Fruit fly (Drosophila melanogaster) whole organism, embryonic: ENCODE results near the gene Ptth.
A peak's percentile ranks its signal among the peaks of the same experiment; 100 is the strongest.

Experiments used
- B-H1 ChIP-seq: fragments of 200-800 bp; sonication (Bioruptor generic); IDR thresholded peaks from 3 replicates; pipeline ENCODE4 v1.3.6; 2022; ENCODE audit warnings: missing biosample characterization, missing genetic modification characterization
- BEAF-32 ChIP-seq: fragments of 200-800 bp; sonication (Bioruptor generic); optimal IDR thresholded peaks from 3 replicates; lab custom pipeline; 2017; ENCODE audit warnings: missing biosample characterization, missing genetic modification characterization, mild to moderate bottlenecking, moderate library complexity, missing genetic modification reagents
- Bgb ChIP-seq: fragments of 200-800 bp; sonication (Bioruptor generic); IDR thresholded peaks from 2 replicates; pipeline ENCODE4 v1.3.6; 2022; ENCODE audit warnings: missing biosample characterization, missing genetic modification characterization; ENCODE audit not compliant: partially characterized antibody
- CG10209 ChIP-seq: fragments of 200-800 bp; sonication (Bioruptor generic); optimal IDR thresholded peaks from 3 replicates; lab custom pipeline; 2017; ENCODE audit warnings: missing biosample characterization, mild to moderate bottlenecking, missing genetic modification characterization, missing genetic modification reagents
- CG10959 ChIP-seq: fragments of 200-800 bp; sonication (Bioruptor generic); IDR thresholded peaks from 2 replicates; pipeline ENCODE4 v1.3.6; 2022; ENCODE audit warnings: missing biosample characterization, missing genetic modification characterization
- CG11398 ChIP-seq: fragments of 200-800 bp; sonication (Bioruptor generic); optimal IDR thresholded peaks from 2 replicates; lab custom pipeline; 2016; ENCODE audit warnings: missing biosample characterization, missing genetic modification characterization
- CG11504 ChIP-seq: fragments of 200-800 bp; sonication (Bioruptor generic); optimal IDR thresholded peaks from 3 replicates; lab custom pipeline; 2019; ENCODE audit warnings: missing biosample characterization, mild to moderate bottlenecking, missing genetic modification characterization, moderate library complexity
- CG12104 ChIP-seq: fragments of 200-800 bp; sonication (Bioruptor generic); optimal IDR thresholded peaks from 3 replicates; lab custom pipeline; 2016; ENCODE audit warnings: missing biosample characterization, missing genetic modification characterization
- CG12659 ChIP-seq: fragments of 200-800 bp; sonication (Bioruptor generic); optimal IDR thresholded peaks from 3 replicates; lab custom pipeline; 2017; ENCODE audit warnings: mild to moderate bottlenecking, missing biosample characterization, missing genetic modification reagents, missing genetic modification characterization
- CG1529 ChIP-seq: fragments of 200-800 bp; sonication (Bioruptor generic); optimal IDR thresholded peaks from 3 replicates; lab custom pipeline; 2018; ENCODE audit warnings: missing biosample characterization, missing genetic modification characterization
- CG15601 ChIP-seq: fragments of 200-800 bp; sonication (Bioruptor generic); optimal IDR thresholded peaks from 3 replicates; lab custom pipeline; 2019; ENCODE audit warnings: missing biosample characterization, mild to moderate bottlenecking, missing genetic modification characterization, moderate library complexity
- CG1603 ChIP-seq: fragments of 200-800 bp; sonication (Bioruptor generic); optimal IDR thresholded peaks from 2 replicates; lab custom pipeline; 2019; ENCODE audit warnings: missing biosample characterization, mild to moderate bottlenecking, missing genetic modification characterization, moderate library complexity
- CG1647 ChIP-seq: fragments of 200-800 bp; sonication (Bioruptor generic); optimal IDR thresholded peaks from 3 replicates; lab custom pipeline; 2016; ENCODE audit warnings: missing biosample characterization, missing genetic modification characterization
- CG17912 ChIP-seq: fragments of 200-800 bp; sonication (Bioruptor generic); optimal IDR thresholded peaks from 2 replicates; lab custom pipeline; 2018; ENCODE audit warnings: missing biosample characterization, mild to moderate bottlenecking, missing genetic modification characterization
- CG3163 ChIP-seq: fragments of 200-800 bp; sonication (Bioruptor generic); optimal IDR thresholded peaks from 3 replicates; lab custom pipeline; 2016; ENCODE audit warnings: missing biosample characterization, missing genetic modification characterization
- CG33557 ChIP-seq: fragments of 200-800 bp; sonication (Bioruptor generic); optimal IDR thresholded peaks from 2 replicates; lab custom pipeline; 2019; ENCODE audit warnings: missing biosample characterization, mild to moderate bottlenecking, missing genetic modification characterization, moderate library complexity
- CG43689 ChIP-seq: fragments of 200-800 bp; sonication (Bioruptor generic); IDR thresholded peaks from 2 replicates; pipeline ENCODE4 v1.3.6; 2022; ENCODE audit warnings: missing biosample characterization, missing genetic modification characterization
- CG8944 ChIP-seq: fragments of 200-800 bp; sonication (Bioruptor generic); optimal IDR thresholded peaks from 3 replicates; lab custom pipeline; 2016; ENCODE audit warnings: missing biosample characterization, missing genetic modification characterization
- Doc3 ChIP-seq: fragments of 200-800 bp; sonication (Bioruptor generic); IDR thresholded peaks from 3 replicates; pipeline ENCODE4 v1.3.6; 2022; ENCODE audit warnings: missing biosample characterization, missing genetic modification characterization; ENCODE audit not compliant: partially characterized antibody
- Ets97D ChIP-seq: fragments of 200-800 bp; sonication (Bioruptor generic); optimal IDR thresholded peaks from 3 replicates; lab custom pipeline; 2016; ENCODE audit warnings: missing biosample characterization, missing genetic modification characterization
- Fer2 ChIP-seq: fragments of 200-800 bp; sonication (Bioruptor generic); optimal IDR thresholded peaks from 2 replicates; lab custom pipeline; 2018; ENCODE audit warnings: missing biosample characterization, mild to moderate bottlenecking, missing genetic modification characterization, moderate library complexity
- Hr3 ChIP-seq: fragments of 200-800 bp; sonication (Bioruptor generic); optimal IDR thresholded peaks from 3 replicates; lab custom pipeline; 2016; ENCODE audit warnings: missing biosample characterization, missing genetic modification characterization
- Hsf ChIP-seq: fragments of 200-800 bp; sonication (Bioruptor generic); optimal IDR thresholded peaks from 3 replicates; lab custom pipeline; 2016; ENCODE audit warnings: missing biosample characterization, missing genetic modification characterization
- Kr ChIP-seq: fragments of 200-800 bp; sonication (Bioruptor generic); optimal IDR thresholded peaks from 2 replicates; lab custom pipeline; 2017; ENCODE audit warnings: missing biosample characterization, mild to moderate bottlenecking, missing genetic modification characterization
- Lhr ChIP-seq: fragments of 200-800 bp; sonication (Bioruptor generic); optimal IDR thresholded peaks from 3 replicates; lab custom pipeline; 2017; ENCODE audit warnings: mild to moderate bottlenecking, missing biosample characterization, missing genetic modification reagents, missing genetic modification characterization
- Mes4 ChIP-seq: fragments of 200-800 bp; sonication (Bioruptor generic); optimal IDR thresholded peaks from 2 replicates; lab custom pipeline; 2016; ENCODE audit warnings: missing biosample characterization, missing genetic modification characterization
- NFAT ChIP-seq: fragments of 200-800 bp; sonication (Bioruptor generic); IDR thresholded peaks from 2 replicates; pipeline ENCODE4 v1.3.6; 2022; ENCODE audit warnings: missing biosample characterization, missing genetic modification characterization
- Nf-YC ChIP-seq: fragments of 200-800 bp; optimal IDR thresholded peaks from 3 replicates; lab custom pipeline; 2019; ENCODE audit warnings: missing biosample characterization, mild to moderate bottlenecking, missing genetic modification characterization, moderate library complexity
- Ptx1 ChIP-seq: fragments of 200-800 bp; sonication (Bioruptor generic); IDR thresholded peaks from 2 replicates; pipeline ENCODE4 v1.3.6; 2022; ENCODE audit warnings: missing biosample characterization, missing genetic modification characterization
- YL-1 ChIP-seq: fragments of 200-800 bp; sonication (Bioruptor generic); optimal IDR thresholded peaks from 3 replicates; lab custom pipeline; 2017; ENCODE audit warnings: missing biosample characterization, mild to moderate bottlenecking, missing genetic modification characterization
- abd-A ChIP-seq: fragments of 200-800 bp; sonication (Bioruptor generic); optimal IDR thresholded peaks from 3 replicates; lab custom pipeline; 2019; ENCODE audit warnings: missing biosample characterization, mild to moderate bottlenecking, missing genetic modification characterization, moderate library complexity
- ase ChIP-seq: fragments of 200-800 bp; sonication (Bioruptor generic); IDR thresholded peaks from 3 replicates; pipeline ENCODE4 v1.3.6; 2022; ENCODE audit warnings: missing biosample characterization, missing genetic modification characterization
- bab2 ChIP-seq: fragments of 200-800 bp; sonication (Bioruptor generic); optimal IDR thresholded peaks from 2 replicates; lab custom pipeline; 2016; ENCODE audit warnings: missing biosample characterization, missing genetic modification characterization
- bbx ChIP-seq: fragments of 200-800 bp; sonication (Bioruptor generic); IDR thresholded peaks from 2 replicates; pipeline ENCODE4 v1.3.6; 2022; ENCODE audit warnings: missing biosample characterization, missing genetic modification characterization; ENCODE audit not compliant: partially characterized antibody
- crp ChIP-seq, 2 experiments: fragments of 200-800 bp; sonication (Bioruptor generic); optimal IDR thresholded peaks; 2 replicates in 1 of 2; 3 replicates in 1 of 2; lab custom pipeline; 2017; ENCODE audit warnings: missing biosample characterization in 2 of 2, missing genetic modification characterization in 2 of 2, mild to moderate bottlenecking in 1 of 2, moderate library complexity in 1 of 2
- emc ChIP-seq: fragments of 200-800 bp; sonication (Bioruptor generic); optimal IDR thresholded peaks from 2 replicates; lab custom pipeline; 2016; ENCODE audit warnings: missing biosample characterization, missing genetic modification characterization
- fu2 ChIP-seq: fragments of 200-800 bp; sonication (Bioruptor generic); optimal IDR thresholded peaks from 2 replicates; lab custom pipeline; 2016; ENCODE audit warnings: missing biosample characterization, missing genetic modification characterization
- grau ChIP-seq: fragments of 200-800 bp; optimal IDR thresholded peaks from 3 replicates; lab custom pipeline; 2019; ENCODE audit warnings: missing biosample characterization, mild to moderate bottlenecking, missing genetic modification characterization, moderate library complexity
- her ChIP-seq: fragments of 200-800 bp; sonication (Bioruptor generic); optimal IDR thresholded peaks from 2 replicates; lab custom pipeline; 2016; ENCODE audit warnings: missing biosample characterization, missing genetic modification characterization
- kni ChIP-seq: fragments of 200-800 bp; sonication (Bioruptor generic); optimal IDR thresholded peaks from 3 replicates; lab custom pipeline; 2017; ENCODE audit warnings: mild to moderate bottlenecking, missing biosample characterization, missing genetic modification reagents, missing genetic modification characterization
- luna ChIP-seq: fragments of 200-800 bp; sonication (Bioruptor generic); optimal IDR thresholded peaks from 2 replicates; lab custom pipeline; 2016; ENCODE audit warnings: missing biosample characterization, missing genetic modification characterization
- mirr ChIP-seq: fragments of 200-800 bp; sonication (Bioruptor generic); optimal IDR thresholded peaks from 3 replicates; lab custom pipeline; 2018; ENCODE audit warnings: missing biosample characterization, mild to moderate bottlenecking, missing genetic modification characterization
- pho ChIP-seq: fragments of 200-800 bp; sonication (Bioruptor generic); optimal IDR thresholded peaks from 2 replicates; lab custom pipeline; 2016; ENCODE audit warnings: missing biosample characterization, missing genetic modification characterization
- repo ChIP-seq: fragments of 200-800 bp; sonication (Bioruptor generic); optimal IDR thresholded peaks from 2 replicates; lab custom pipeline; 2016; ENCODE audit warnings: missing biosample characterization, missing genetic modification characterization
- ro ChIP-seq: fragments of 200-800 bp; sonication (Bioruptor generic); IDR thresholded peaks from 2 replicates; pipeline ENCODE4 v1.3.6; 2022; ENCODE audit warnings: missing biosample characterization, missing genetic modification characterization
- sd ChIP-seq: fragments of 200-800 bp; sonication (Bioruptor generic); optimal IDR thresholded peaks from 3 replicates; lab custom pipeline; 2018; ENCODE audit warnings: missing biosample characterization, mild to moderate bottlenecking, missing genetic modification characterization, moderate library complexity
- sim ChIP-seq: fragments of 200-800 bp; sonication (Bioruptor generic); IDR thresholded peaks from 2 replicates; pipeline ENCODE4 v1.3.6; 2022; ENCODE audit warnings: missing biosample characterization, missing genetic modification characterization
- sima ChIP-seq: fragments of 200-800 bp; sonication (Bioruptor generic); optimal IDR thresholded peaks from 2 replicates; lab custom pipeline; 2016; ENCODE audit warnings: missing biosample characterization, missing genetic modification characterization
- slou ChIP-seq: fragments of 200-800 bp; sonication (Bioruptor generic); optimal IDR thresholded peaks from 3 replicates; lab custom pipeline; 2016; ENCODE audit warnings: missing biosample characterization, missing genetic modification characterization
- tap ChIP-seq: fragments of 200-800 bp; optimal IDR thresholded peaks from 3 replicates; lab custom pipeline; 2019; ENCODE audit warnings: missing biosample characterization, mild to moderate bottlenecking, missing genetic modification characterization, moderate library complexity
- zen2 ChIP-seq: fragments of 200-800 bp; sonication (Bioruptor generic); IDR thresholded peaks from 3 replicates; pipeline ENCODE4 v1.3.6; 2022; ENCODE audit warnings: missing biosample characterization, missing genetic modification characterization; ENCODE audit not compliant: partially characterized antibody

The Ptth gene

dm6 chr2L:574226-574625 is 2.5 kb downstream of the Ptth start, which contains the start of the genes Ipk2 and cold (continued):
- TF ChIP-seq grau (tag; lab: Kevin White, UChicago) = peak; percentile 83
- TF ChIP-seq BEAF-32 (GFP tag; lab: Kevin White, UChicago) = peak; percentile 46
- TF ChIP-seq abd-A = no peak
- TF ChIP-seq CG11398 (GFP tag; lab: Kevin White, UChicago) = peak; percentile 54
- peak; percentile 92 for TF ChIP-seq CG11504 (tag; lab: Kevin White, UChicago)
- no peak for TF ChIP-seq CG17912 (GFP tag; lab: Kevin White, UChicago)
- TF ChIP-seq ro (GFP tag; lab: Robert Waterston, UW) = no peak
- TF ChIP-seq tap (tag; lab: Kevin White, UChicago) = no peak
- TF ChIP-seq CG10959 (GFP tag; lab: Robert Waterston, UW) = peak; percentile 28; the same call in 1 of the 2 replicates
- peak; percentile 55 for TF ChIP-seq CG3163 (GFP tag; lab: Kevin White, UChicago)
- TF ChIP-seq luna (GFP tag; lab: Kevin White, UChicago) = peak; percentile 62
- TF ChIP-seq B-H1 (GFP tag; lab: Robert Waterston, UW) = peak; percentile 56
- TF ChIP-seq repo (GFP tag; lab: Kevin White, UChicago) = peak; percentile 31
- no peak for TF ChIP-seq CG15601 (tag; lab: Kevin White, UChicago)
- TF ChIP-seq sim (GFP tag; lab: Robert Waterston, UW) = no peak
- TF ChIP-seq bab2 (GFP tag; lab: Kevin White, UChicago) = peak; percentile 78
- TF ChIP-seq sd (tag; lab: Kevin White, UChicago) = no peak
- peak; percentile 80 for TF ChIP-seq Nf-YC (tag; lab: Kevin White, UChicago)
- TF ChIP-seq CG10209 = peak; percentile 85
- no peak for TF ChIP-seq emc (GFP tag; lab: Kevin White, UChicago)
- TF ChIP-seq CG1647 (GFP tag; lab: Kevin White, UChicago) = peak; percentile 75
- peak in 1 of 2 experiments; percentile 54 for TF ChIP-seq crp (GFP tag; optimal IDR thresholded peaks at IDR 0.05; lab: Kevin White, UChicago)
- peak; percentile 79 for TF ChIP-seq fu2 (GFP tag; lab: Kevin White, UChicago)
- peak; percentile 50 for TF ChIP-seq CG1529
- TF ChIP-seq NFAT (GFP tag; lab: Robert Waterston, UW) = no peak; the same call in 1 of the 2 replicates
- TF ChIP-seq CG33557 = peak; percentile 68
- no peak for TF ChIP-seq ase (GFP tag; lab: Robert Waterston, UW)
- TF ChIP-seq Mes4 (GFP tag; lab: Kevin White, UChicago) = peak; percentile 48
- TF ChIP-seq Lhr (GFP tag; lab: Kevin White, UChicago) = peak; percentile 57
- no peak for TF ChIP-seq bbx (GFP tag; lab: Robert Waterston, UW)
- TF ChIP-seq kni (GFP tag; lab: Kevin White, UChicago) = peak; percentile 68
- peak; percentile 89 for TF ChIP-seq pho (GFP tag; lab: Kevin White, UChicago)
- TF ChIP-seq slou = peak; percentile 78
- TF ChIP-seq CG12659 (GFP tag; lab: Kevin White, UChicago) = peak; percentile 93
- TF ChIP-seq Bgb = no peak; the same call in 1 of the 2 replicates
- peak; percentile 31 for TF ChIP-seq CG8944 (GFP tag; lab: Kevin White, UChicago)
- TF ChIP-seq Hsf (GFP tag; lab: Kevin White, UChicago) = peak; percentile 87
- TF ChIP-seq sima = no peak
- TF ChIP-seq YL-1 (GFP tag; lab: Kevin White, UChicago) = peak; percentile 93
- TF ChIP-seq her (GFP tag; lab: Kevin White, UChicago) = peak; percentile 36
- no peak for TF ChIP-seq zen2
- peak; percentile 68 for TF ChIP-seq Ets97D (GFP tag; lab: Kevin White, UChicago)
- TF ChIP-seq CG1603 (tag; lab: Kevin White, UChicago) = peak; percentile 50
- 0 out of 2 replicates have a peak, but pooled peaks have one; percentile 10 for TF ChIP-seq CG43689 (GFP tag; lab: Robert Waterston, UW)
- peak; percentile 86 for TF ChIP-seq Ptx1
- no peak for TF ChIP-seq Doc3 (GFP tag; lab: Robert Waterston, UW)
- peak; percentile 83 for TF ChIP-seq Hr3 (GFP tag; lab: Kevin White, UChicago)
- peak; percentile 37 for TF ChIP-seq Fer2 (tag; lab: Kevin White, UChicago)
- peak; percentile 64 for TF ChIP-seq CG12104 (GFP tag; lab: Kevin White, UChicago)
- peak; percentile 63 for TF ChIP-seq mirr (GFP tag; lab: Kevin White, UChicago)
- TF ChIP-seq Kr (GFP tag; lab: Kevin White, UChicago) = no peak
